Fruit fly (Drosophila melanogaster): Measurements from ENCODE around the gene Fadd.

Fadd gene

dm6 chr3R:22040400-22040799 lies 6.1 kb downstream of the Fadd start (continued):
- TF ChIP-seq odd (GFP tag; optimal IDR thresholded peaks at IDR 0.05), result no peak
- TF ChIP-seq slbo (GFP tag; IDR thresholded peaks at IDR 0.05), result no peak
- TF ChIP-seq Dip2 (GFP tag; IDR thresholded peaks at IDR 0.05), result no peak
- TF ChIP-seq CG3726 (GFP tag; IDR thresholded peaks at IDR 0.05), result no peak
- no peak for TF ChIP-seq tio (GFP tag; optimal IDR thresholded peaks at IDR 0.05)
- no peak for TF ChIP-seq lbe (GFP tag; optimal IDR thresholded peaks at IDR 0.05)
- TF ChIP-seq abd-A (tag; optimal IDR thresholded peaks at IDR 0.05), result peak; percentile 69
- no peak for TF ChIP-seq Meics (GFP tag; optimal IDR thresholded peaks at IDR 0.05)
- no peak for TF ChIP-seq CG10321 (GFP tag; IDR thresholded peaks at IDR 0.05)
- TF ChIP-seq sr (GFP tag; IDR thresholded peaks at IDR 0.05), result peak; percentile 94
- TF ChIP-seq HHEX (GFP tag; optimal IDR thresholded peaks at IDR 0.05), result no peak
- TF ChIP-seq kni (GFP tag; optimal IDR thresholded peaks at IDR 0.05), result no peak
- TF ChIP-seq sd (tag; optimal IDR thresholded peaks at IDR 0.05), result peak; percentile 47
- TF ChIP-seq bowl (GFP tag; IDR thresholded peaks at IDR 0.05), result no peak
- no peak for TF ChIP-seq CG17361 (GFP tag; IDR thresholded peaks at IDR 0.05)
- TF ChIP-seq Dref (GFP tag; IDR thresholded peaks at IDR 0.05), result no peak
- TF ChIP-seq pan (optimal IDR thresholded peaks at IDR 0.05), result no peak
- peak in 1 of 2 experiments; percentile 5 for TF ChIP-seq pan (GFP tag; optimal IDR thresholded peaks at IDR 0.05 in 1 of 2, IDR thresholded peaks at IDR 0.05 in 1 of 2)
- no peak for TF ChIP-seq Vsx1 (GFP tag; optimal IDR thresholded peaks at IDR 0.05)
- no peak for TF ChIP-seq Dbx (GFP tag; IDR thresholded peaks at IDR 0.05)
- TF ChIP-seq Ravus (GFP tag; IDR thresholded peaks at IDR 0.05), result no peak
- TF ChIP-seq Ets97D (GFP tag; optimal IDR thresholded peaks at IDR 0.05), result no peak
- TF ChIP-seq Hmx (GFP tag; optimal IDR thresholded peaks at IDR 0.05), result no peak
- TF ChIP-seq ci (GFP tag; IDR thresholded peaks at IDR 0.05), result 0 out of 3 replicates have a peak, but pooled peaks have one; percentile 12
- no peak for TF ChIP-seq CG4282 (GFP tag; optimal IDR thresholded peaks at IDR 0.05)
- no peak for TF ChIP-seq toy (GFP tag; IDR thresholded peaks at IDR 0.05)
- no peak for TF ChIP-seq cad (GFP tag; optimal IDR thresholded peaks at IDR 0.05)
- TF ChIP-seq CG6654 (GFP tag; optimal IDR thresholded peaks at IDR 0.05), result peak; percentile 49

dm6 chr3R:22041625-22042282 lies 7.5 kb downstream of the Fadd start, which contains the start of gene how:
how (plus strand) TSS chr3R:22042191.
- peak; percentile 18 for TF ChIP-seq exex (tag; optimal IDR thresholded peaks at IDR 0.05)
- no peak for TF ChIP-seq CG1602 (GFP tag; optimal IDR thresholded peaks at IDR 0.05)
- TF ChIP-seq br (optimal IDR thresholded peaks at IDR 0.05), result no peak
- no peak for TF ChIP-seq tin (GFP tag; optimal IDR thresholded peaks at IDR 0.05)
- no peak for TF ChIP-seq crol (GFP tag; IDR thresholded peaks at IDR 0.05)
- no peak for TF ChIP-seq CG1233 (GFP tag; optimal IDR thresholded peaks at IDR 0.05)
- TF ChIP-seq CG6791 (GFP tag; IDR thresholded peaks at IDR 0.05; ENCODE audit: partially characterized antibody), result no peak
- TF ChIP-seq CG3407 (GFP tag; optimal IDR thresholded peaks at IDR 0.05), result no peak
- no peak for TF ChIP-seq CG11398 (GFP tag; optimal IDR thresholded peaks at IDR 0.05)
- peak; percentile 79 for TF ChIP-seq Sry-β (GFP tag; optimal IDR thresholded peaks at IDR 0.05)
- TF ChIP-seq Bteb2 (GFP tag; optimal IDR thresholded peaks at IDR 0.05), result no peak
- TF ChIP-seq sens-2 (GFP tag; IDR thresholded peaks at IDR 0.05), result no peak
- no peak for TF ChIP-seq CG10366 (GFP tag; IDR thresholded peaks at IDR 0.05)
- TF ChIP-seq gcm2 (GFP tag; optimal IDR thresholded peaks at IDR 0.05), result no peak
- no peak for TF ChIP-seq Mes4 (GFP tag; optimal IDR thresholded peaks at IDR 0.05)
- TF ChIP-seq CG33213 (GFP tag; optimal IDR thresholded peaks at IDR 0.05), result no peak
- TF ChIP-seq dysf (GFP tag; IDR thresholded peaks at IDR 0.05), result no peak
- TF ChIP-seq Hmr (GFP tag; optimal IDR thresholded peaks at IDR 0.05), result peak; percentile 10
- peak; percentile 7 for TF ChIP-seq psq (GFP tag; optimal IDR thresholded peaks at IDR 0.05)
- peak; percentile 78 for TF ChIP-seq CG1603 (tag; optimal IDR thresholded peaks at IDR 0.05)
- TF ChIP-seq CG11093 (GFP tag; IDR thresholded peaks at IDR 0.05), result no peak
- TF ChIP-seq H15 (GFP tag; IDR thresholded peaks at IDR 0.05), result 0 out of 3 replicates have a peak, but pooled peaks have one; percentile 26
- no peak for TF ChIP-seq cad (GFP tag; optimal IDR thresholded peaks at IDR 0.05)
- peak; percentile 24 for TF ChIP-seq nau (GFP tag; optimal IDR thresholded peaks at IDR 0.05)
- TF ChIP-seq CG1529 (GFP tag; optimal IDR thresholded peaks at IDR 0.05), result no peak
- no peak for TF ChIP-seq fd3F (GFP tag; optimal IDR thresholded peaks at IDR 0.05)

Data from whole organism, embryonic.